Fruit fly (Drosophila melanogaster) whole organism, larva: ENCODE results near the gene RpS28a.

Source experiments
- noc ChIP-seq: fragments of 200-800 bp; sonication (Bioruptor generic); optimal IDR thresholded peaks from 3 replicates; lab custom pipeline; 2019; ENCODE audit warnings: missing biosample characterization, mild to moderate bottlenecking, missing genetic modification characterization, moderate library complexity

The RpS28a gene

DNA sequence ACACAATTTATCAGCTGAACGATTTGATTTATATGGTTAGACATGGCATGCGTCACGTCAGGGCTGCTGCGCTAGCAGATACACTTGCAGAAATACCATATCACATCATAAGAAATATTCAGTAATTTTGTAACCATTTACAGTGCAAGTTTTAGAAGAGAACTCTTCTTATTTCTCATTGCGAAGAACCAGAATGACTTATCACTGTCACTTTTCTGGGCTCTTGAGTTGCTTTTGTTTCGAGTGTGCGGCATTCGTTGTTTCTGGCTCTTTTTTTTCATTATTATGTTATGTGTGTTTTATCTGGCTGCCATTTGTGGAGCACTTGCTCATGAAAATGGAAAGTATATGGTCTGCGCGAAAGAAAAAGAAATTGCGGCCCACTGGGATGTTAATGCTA is 40.4 kb downstream of the RpS28a start:
- TF ChIP-seq noc (tag; lab: Kevin White, UChicago) = no peak

DNA sequence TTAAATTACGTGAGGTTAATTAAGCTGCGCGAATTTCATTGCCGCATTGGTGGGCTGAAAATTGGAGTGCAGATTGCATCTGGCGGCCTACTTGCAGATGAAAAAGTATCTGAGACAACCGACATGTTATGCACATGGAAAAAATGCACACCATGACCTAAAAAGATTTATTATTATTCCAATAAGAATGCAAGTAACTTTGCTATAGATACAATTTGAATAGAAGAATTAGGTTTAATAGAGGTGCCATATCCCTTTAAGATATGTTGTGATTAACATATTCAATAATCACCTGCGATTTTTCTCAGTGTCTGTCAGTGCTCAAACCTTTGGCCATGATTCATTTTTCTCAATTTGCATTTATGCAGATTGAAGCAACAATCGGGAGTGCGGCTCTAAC is 41.0 kb downstream of the RpS28a start:
- TF ChIP-seq noc (tag; lab: Kevin White, UChicago) = no peak

DNA sequence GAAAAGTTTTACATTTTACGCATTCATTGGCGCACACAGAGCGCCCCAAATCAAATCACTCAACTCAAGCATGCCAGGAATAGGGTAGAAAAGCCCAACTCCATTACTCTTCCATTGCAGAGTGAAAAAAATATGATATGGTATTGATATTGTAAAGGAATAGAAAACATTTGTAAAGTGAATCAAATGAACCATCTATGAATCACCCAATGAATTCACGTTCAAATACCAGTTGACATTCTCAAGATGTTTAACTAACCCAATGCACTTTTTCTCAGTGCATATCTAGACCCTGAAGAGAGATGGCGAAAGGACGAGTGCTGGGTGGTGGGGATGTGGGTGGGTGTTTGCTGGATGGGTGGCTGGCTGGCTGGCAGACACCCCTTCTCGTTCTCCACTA is 43.9 kb downstream of the RpS28a start:
- no peak for TF ChIP-seq noc (tag; lab: Kevin White, UChicago)
